Worm (Caenorhabditis elegans) whole organism, L1 larva: ENCODE data around the gene C05E7.3.

Source experiments
- C16A3.4 ChIP-seq: fragments of 150-350 bp; optimal IDR thresholded peaks from 2 replicates; lab custom pipeline; 2014; ENCODE audit warnings: missing biosample characterization, missing genetic modification characterization
- C34B4.2 ChIP-seq: sonication (generic microtip); optimal IDR thresholded peaks from 2 replicates; lab custom pipeline; 2017; ENCODE audit warnings: mild to moderate bottlenecking, missing genetic modification characterization, missing compliant biosample characterization
- alr-1 ChIP-seq: fragments of 200-800 bp; sonication (Bioruptor generic); optimal IDR thresholded peaks from 2 replicates; lab custom pipeline; 2018; ENCODE audit warnings: borderline replicate concordance, mild to moderate bottlenecking, missing genetic modification characterization, missing compliant biosample characterization
- blmp-1 ChIP-seq: fragments of 150-350 bp; optimal IDR thresholded peaks from 2 replicates; lab custom pipeline; 2014; ENCODE audit warnings: missing biosample characterization, missing genetic modification characterization
- ceh-8 ChIP-seq: fragments of 200-800 bp; sonication (Bioruptor generic); optimal IDR thresholded peaks from 2 replicates; lab custom pipeline; 2018; ENCODE audit warnings: mild to moderate bottlenecking, missing genetic modification characterization, moderate library complexity, missing compliant biosample characterization
- ces-1 ChIP-seq: fragments of 150-350 bp; optimal IDR thresholded peaks from 2 replicates; lab custom pipeline; 2014; ENCODE audit warnings: missing biosample characterization, missing genetic modification reagents, missing genetic modification characterization
- dsc-1 ChIP-seq: sonication (generic microtip); optimal IDR thresholded peaks from 2 replicates; lab custom pipeline; 2016; ENCODE audit warnings: mild to moderate bottlenecking, missing genetic modification characterization, missing compliant biosample characterization
- efl-1 ChIP-seq, 4 experiments: fragments of 150-350 bp; optimal IDR thresholded peaks in 3 of 4; peaks in 1 of 4; 1 replicate in 1 of 4; 2 replicates in 3 of 4; lab custom pipeline; 2014; ENCODE audit warnings: missing biosample characterization in 2 of 4, missing genetic modification characterization in 2 of 4, missing genetic modification reagents in 2 of 4
- efl-3 ChIP-seq: fragments of 200-800 bp; sonication (Bioruptor generic); optimal IDR thresholded peaks from 2 replicates; lab custom pipeline; 2018; ENCODE audit warnings: mild to moderate bottlenecking, missing genetic modification characterization, missing compliant biosample characterization
- elt-2 ChIP-seq: sonication (generic microtip); optimal IDR thresholded peaks from 2 replicates; lab custom pipeline; 2016; ENCODE audit warnings: missing genetic modification characterization, mild to moderate bottlenecking, inconsistent platforms, missing compliant biosample characterization, missing genetic modification reagents
- ets-5 ChIP-seq: fragments of 200-800 bp; sonication (Bioruptor generic); IDR thresholded peaks from 2 replicates; pipeline ENCODE4 v1.3.6; 2022; ENCODE audit warnings: missing genetic modification characterization, missing compliant biosample characterization
- fkh-10 ChIP-seq: sonication (generic microtip); optimal IDR thresholded peaks from 2 replicates; lab custom pipeline; 2017; ENCODE audit warnings: missing biosample characterization, missing genetic modification reagents, missing genetic modification characterization
- fkh-4 ChIP-seq: sonication (generic microtip); optimal IDR thresholded peaks from 2 replicates; lab custom pipeline; 2016; ENCODE audit warnings: missing compliant biosample characterization, missing genetic modification characterization, borderline replicate concordance
- hlh-4 ChIP-seq: sonication (generic microtip); optimal IDR thresholded peaks from 2 replicates; lab custom pipeline; 2016; ENCODE audit warnings: mild to moderate bottlenecking, missing genetic modification characterization, missing compliant biosample characterization
- hpl-2 ChIP-seq: fragments of 150-350 bp; optimal IDR thresholded peaks from 2 replicates; lab custom pipeline; 2014; ENCODE audit warnings: missing biosample characterization, missing genetic modification reagents, missing genetic modification characterization
- isw-1 ChIP-seq: fragments of 200-800 bp; sonication (Bioruptor generic); IDR thresholded peaks from 2 replicates; pipeline ENCODE4 v1.3.6; 2022; ENCODE audit warnings: missing genetic modification characterization, missing compliant biosample characterization
- jun-1 ChIP-seq: fragments of 150-350 bp; optimal IDR thresholded peaks from 2 replicates; lab custom pipeline; 2014; ENCODE audit warnings: missing biosample characterization, missing genetic modification reagents, missing genetic modification characterization
- lin-35 ChIP-seq, 2 experiments: fragments of 150-350 bp; optimal IDR thresholded peaks; 2 replicates each; lab custom pipeline; 2014; ENCODE audit warnings: missing biosample characterization in 2 of 2, missing genetic modification characterization in 2 of 2, missing genetic modification reagents in 2 of 2
- lin-39 ChIP-seq: fragments of 150-350 bp; optimal IDR thresholded peaks from 2 replicates; lab custom pipeline; 2014; ENCODE audit warnings: missing biosample characterization, missing genetic modification reagents, missing genetic modification characterization
- mef-2 ChIP-seq: fragments of 150-350 bp; optimal IDR thresholded peaks from 2 replicates; lab custom pipeline; 2014; ENCODE audit warnings: missing biosample characterization, missing genetic modification characterization
- mep-1 ChIP-seq: fragments of 150-350 bp; optimal IDR thresholded peaks from 2 replicates; lab custom pipeline; 2014; ENCODE audit warnings: missing biosample characterization, missing genetic modification characterization
- nhr-12 ChIP-seq: sonication (generic microtip); optimal IDR thresholded peaks from 2 replicates; lab custom pipeline; 2017; ENCODE audit warnings: missing biosample characterization, missing genetic modification characterization
- nhr-20 ChIP-seq: sonication (generic microtip); optimal IDR thresholded peaks from 2 replicates; lab custom pipeline; 2016; ENCODE audit warnings: mild to moderate bottlenecking, missing genetic modification characterization, missing compliant biosample characterization
- nhr-47 ChIP-seq: sonication (generic microtip); optimal IDR thresholded peaks from 2 replicates; lab custom pipeline; 2016; ENCODE audit warnings: mild to moderate bottlenecking, missing genetic modification characterization, moderate library complexity, missing compliant biosample characterization
- nhr-77 ChIP-seq: fragments of 150-350 bp; optimal IDR thresholded peaks from 2 replicates; lab custom pipeline; 2014; ENCODE audit warnings: missing biosample characterization, missing genetic modification characterization
- nhr-84 ChIP-seq: sonication (generic microtip); optimal IDR thresholded peaks from 2 replicates; lab custom pipeline; 2017; ENCODE audit warnings: missing biosample characterization, missing genetic modification characterization
- pag-3 ChIP-seq: sonication (generic microtip); optimal IDR thresholded peaks from 2 replicates; lab custom pipeline; 2017; ENCODE audit warnings: missing genetic modification characterization, mild to moderate bottlenecking, missing compliant biosample characterization, antibody characterized with exemption, borderline replicate concordance; ENCODE audit not compliant: insufficient read depth
- pax-3 ChIP-seq: fragments of 200-800 bp; sonication (Bioruptor generic); optimal IDR thresholded peaks from 2 replicates; lab custom pipeline; 2018; ENCODE audit warnings: mild to moderate bottlenecking, missing genetic modification characterization, moderate library complexity, missing compliant biosample characterization
- snpc-4 ChIP-seq: fragments of 150-350 bp; optimal IDR thresholded peaks from 2 replicates; lab custom pipeline; 2014; ENCODE audit warnings: missing biosample characterization, missing genetic modification characterization
- snu-23 ChIP-seq: sonication (generic microtip); optimal IDR thresholded peaks from 2 replicates; lab custom pipeline; 2016; ENCODE audit warnings: missing genetic modification characterization, missing compliant biosample characterization
- swsn-7 ChIP-seq: sonication (generic microtip); optimal IDR thresholded peaks from 2 replicates; lab custom pipeline; 2016; ENCODE audit warnings: missing genetic modification characterization, missing compliant biosample characterization
- tbx-2 ChIP-seq: sonication (generic microtip); optimal IDR thresholded peaks from 2 replicates; lab custom pipeline; 2016; ENCODE audit warnings: missing genetic modification characterization, missing compliant biosample characterization
- unc-62 ChIP-seq: fragments of 150-350 bp; optimal IDR thresholded peaks from 2 replicates; lab custom pipeline; 2014; ENCODE audit warnings: missing biosample characterization, missing genetic modification reagents, missing genetic modification characterization
- unc-86 ChIP-seq: sonication (generic microtip); optimal IDR thresholded peaks from 2 replicates; lab custom pipeline; 2016; ENCODE audit warnings: missing genetic modification characterization, missing compliant biosample characterization
- xbp-1 ChIP-seq: sonication (generic microtip); optimal IDR thresholded peaks from 2 replicates; lab custom pipeline; 2016; ENCODE audit warnings: missing genetic modification characterization, missing compliant biosample characterization
- zip-4 ChIP-seq: fragments of 200-800 bp; sonication (Bioruptor generic); optimal IDR thresholded peaks from 2 replicates; lab custom pipeline; 2018; ENCODE audit warnings: mild to moderate bottlenecking, missing genetic modification characterization, moderate library complexity, missing compliant biosample characterization

The C05E7.3 gene

DNA sequence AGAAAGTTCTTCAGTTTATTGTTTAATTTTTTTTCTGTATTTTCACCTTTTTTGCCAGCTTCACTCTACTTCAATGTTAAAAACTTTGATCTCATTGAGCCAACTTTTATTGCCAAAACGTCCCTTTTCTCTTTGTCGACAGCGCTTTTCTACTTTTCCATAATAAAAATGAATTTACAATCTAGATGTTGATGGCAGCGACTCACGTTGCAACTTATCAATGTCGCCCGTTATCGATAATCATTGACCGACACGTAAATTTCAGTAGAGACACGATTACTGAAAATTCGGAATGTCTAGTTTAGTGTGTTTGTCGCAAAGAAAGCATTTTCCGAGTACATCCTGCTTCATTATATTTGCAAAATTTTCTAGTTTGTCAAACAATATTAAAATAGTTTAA, 33.3 kb upstream of the C05E7.3 start:
- no peak for TF ChIP-seq swsn-7
- TF ChIP-seq nhr-20 (tag; lab: Kevin White, UChicago), result peak; percentile 8
- peak; percentile 46 for TF ChIP-seq elt-2 (tag; lab: Kevin White, UChicago)

ce11 chrX:12978569-12978968, 32.1 kb upstream of the C05E7.3 start:
- no peak for TF ChIP-seq nhr-84 (tag; lab: Kevin White, UChicago)
- no peak for TF ChIP-seq dsc-1 (tag; lab: Kevin White, UChicago)
- no peak for TF ChIP-seq nhr-47 (tag; lab: Kevin White, UChicago)
- no peak for TF ChIP-seq swsn-7
- TF ChIP-seq lin-35 (GFP tag; optimal IDR thresholded peaks at IDR 0.05; lab: Kevin White, UChicago), result no peak
- TF ChIP-seq lin-39, result no peak
- no peak for TF ChIP-seq alr-1 (tag; lab: Kevin White, UChicago)
- no peak for TF ChIP-seq hlh-4
- TF ChIP-seq nhr-77 (tag; lab: Kevin White, UChicago), result no peak
- no peak for TF ChIP-seq efl-3 (GFP tag; lab: Kevin White, UChicago)
- TF ChIP-seq nhr-20 (tag; lab: Kevin White, UChicago), result no peak
- TF ChIP-seq xbp-1 (tag; lab: Kevin White, UChicago), result no peak
- no peak for TF ChIP-seq pax-3 (tag; lab: Kevin White, UChicago)
- TF ChIP-seq unc-86 (tag; lab: Kevin White, UChicago), result no peak
- TF ChIP-seq ceh-8 (GFP tag; lab: Kevin White, UChicago), result no peak
- no peak for TF ChIP-seq isw-1 (GFP tag; lab: Robert Waterston, UW)

DNA sequence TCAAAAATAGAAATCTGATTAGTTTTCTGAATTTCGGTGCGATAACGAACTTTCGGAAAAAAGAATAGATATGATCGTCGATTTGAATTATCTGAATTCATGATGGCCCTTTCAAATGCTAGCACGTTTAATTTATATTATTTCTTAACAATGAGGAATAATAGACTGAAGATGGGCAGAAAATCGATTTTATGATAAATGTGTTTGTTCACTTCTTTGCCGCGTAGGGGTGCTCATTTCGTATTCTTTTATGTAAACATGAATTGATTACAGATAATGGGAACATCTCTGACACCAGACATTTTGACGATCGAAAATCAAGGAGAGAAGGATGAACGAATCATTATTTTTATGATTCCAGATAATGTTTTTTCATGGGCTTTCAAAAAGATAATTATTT, 31.0 kb upstream of the C05E7.3 start, which contains the start of gene F11C1.9:
F11C1.9 (minus strand) TSS at position 101 of the 400 bp plus-strand sequence.
- TF ChIP-seq blmp-1 (no peak), dsc-1 (tag; lab: Kevin White, UChicago) (no peak), ets-5 (GFP tag; lab: Robert Waterston, UW) (no peak), jun-1 (tag; lab: Kevin White, UChicago) (no peak), efl-1 (optimal IDR thresholded peaks at IDR 0.05; lab: Kevin White, UChicago) (no peak), efl-1 (GFP tag; optimal IDR thresholded peaks at IDR 0.05 in 1 of 2; lab: Kevin White, UChicago) (no peak), fkh-4 (tag; lab: Kevin White, UChicago) (no peak), unc-62 (GFP tag; lab: Kevin White, UChicago) (no peak), hpl-2 (GFP tag; lab: Kevin White, UChicago) (no peak), ces-1 (GFP tag; lab: Kevin White, UChicago) (no peak), snpc-4 (no peak), mef-2 (tag; lab: Kevin White, UChicago) (no peak), C34B4.2 (no peak), nhr-12 (tag; lab: Kevin White, UChicago) (no peak), snu-23 (GFP tag; lab: Kevin White, UChicago) (no peak), fkh-10 (GFP tag; lab: Kevin White, UChicago) (no peak), xbp-1 (tag; lab: Kevin White, UChicago) (no peak), zip-4 (GFP tag; lab: Kevin White, UChicago) (no peak)

- TF ChIP-seq nhr-84 (tag; lab: Kevin White, UChicago) (no peak), tbx-2 (tag; lab: Kevin White, UChicago) (no peak), mep-1 (no peak), fkh-4 (tag; lab: Kevin White, UChicago) (no peak), pag-3 (tag; lab: Kevin White, UChicago) (no peak), dsc-1 (tag; lab: Kevin White, UChicago) (no peak), C16A3.4 (tag; lab: Kevin White, UChicago) (no peak)
Measured at ce11 chrX:12976774-12977173, 30.3 kb upstream of the C05E7.3 start, which contains the start of the genes F11C1.4 and F11C1.10. F11C1.4 (plus strand) TSS chrX:12977074. F11C1.10 (plus strand) TSS chrX:12977082.
